Fruit fly (Drosophila melanogaster): Measurements from ENCODE around the gene CG9784.

The CG9784 gene

dm6 chrX:16585569-16585968, 13.4 kb downstream of the CG9784 start (continued):
- TF ChIP-seq Camta (GFP tag; optimal IDR thresholded peaks at IDR 0.05) (no peak), Fer1 (GFP tag; optimal IDR thresholded peaks at IDR 0.05) (peak; percentile 51), CG9932 (GFP tag; IDR thresholded peaks at IDR 0.05) (peak; percentile 36; the same call in 1 of the 2 replicates), Trl (optimal IDR thresholded peaks at IDR 0.05) (peak in 1 of 2 experiments; percentile 56), Trl (GFP tag; optimal IDR thresholded peaks at IDR 0.05) (no peak), CG30403 (GFP tag; optimal IDR thresholded peaks at IDR 0.05) (peak; percentile 21), CG17361 (GFP tag; IDR thresholded peaks at IDR 0.05) (0 out of 3 replicates have a peak, but pooled peaks have one; percentile 35), CG6854 (GFP tag; optimal IDR thresholded peaks at IDR 0.05) (peak; percentile 5), nom (GFP tag; optimal IDR thresholded peaks at IDR 0.05) (no peak), ftz-f1 (GFP tag; optimal IDR thresholded peaks at IDR 0.05) (no peak), grau (tag; optimal IDR thresholded peaks at IDR 0.05) (peak; percentile 39), CG34376 (GFP tag; optimal IDR thresholded peaks at IDR 0.05) (peak; percentile 19), Adf1 (GFP tag; IDR thresholded peaks at IDR 0.05) (peak; percentile 74), CG2678 (tag; optimal IDR thresholded peaks at IDR 0.05) (peak; percentile 58), CG9727 (GFP tag; optimal IDR thresholded peaks at IDR 0.05) (peak; percentile 43), vvl (GFP tag; IDR thresholded peaks at IDR 0.05) (0 out of 2 replicates have a peak, but pooled peaks have one; percentile 13), CG11504 (tag; optimal IDR thresholded peaks at IDR 0.05) (peak; percentile 51), Hmr (GFP tag; optimal IDR thresholded peaks at IDR 0.05) (peak; percentile 49), gem (tag; optimal IDR thresholded peaks at IDR 0.05) (peak; percentile 49), Dek (tag; optimal IDR thresholded peaks at IDR 0.05) (peak; percentile 5), Oli (tag; optimal IDR thresholded peaks at IDR 0.05) (peak; percentile 35), CG13424 (tag; optimal IDR thresholded peaks at IDR 0.05) (peak; percentile 25), sens (GFP tag) (peak; percentile 61), CG14860 (GFP tag; IDR thresholded peaks at IDR 0.05; ENCODE audit: partially characterized antibody) (no peak), Sox102F (GFP tag; optimal IDR thresholded peaks at IDR 0.05) (no peak), HHEX (GFP tag; optimal IDR thresholded peaks at IDR 0.05) (peak; percentile 7), Xrp1 (GFP tag; IDR thresholded peaks at IDR 0.05) (no peak), CG13296 (GFP tag; optimal IDR thresholded peaks at IDR 0.05) (peak; percentile 5), Fer2 (tag; optimal IDR thresholded peaks at IDR 0.05) (peak; percentile 5), Abd-B (GFP tag; optimal IDR thresholded peaks at IDR 0.05) (no peak), CG7839 (tag; optimal IDR thresholded peaks at IDR 0.05) (peak; percentile 49), gt (GFP tag; IDR thresholded peaks at IDR 0.05) (no peak), Hand (GFP tag; optimal IDR thresholded peaks at IDR 0.05) (peak; percentile 36), row (GFP tag; IDR thresholded peaks at IDR 0.05) (peak; percentile 60), CG7556 (GFP tag; optimal IDR thresholded peaks at IDR 0.05) (peak; percentile 45), CG18619 (GFP tag; optimal IDR thresholded peaks at IDR 0.05) (peak; percentile 28), Xbp1 (GFP tag; optimal IDR thresholded peaks at IDR 0.05) (peak; percentile 28), Optix (GFP tag; IDR thresholded peaks at IDR 0.05) (no peak)

- TF ChIP-seq CG10274 (GFP tag; optimal IDR thresholded peaks at IDR 0.05): no peak
- TF ChIP-seq CG12942 (GFP tag; optimal IDR thresholded peaks at IDR 0.05): no peak
- no peak for TF ChIP-seq zfh1 (GFP tag; IDR thresholded peaks at IDR 0.05)
- TF ChIP-seq CG15601 (tag; optimal IDR thresholded peaks at IDR 0.05): no peak
- no peak for TF ChIP-seq CG12236 (GFP tag; optimal IDR thresholded peaks at IDR 0.05)
- TF ChIP-seq p53 (GFP tag; optimal IDR thresholded peaks at IDR 0.05): no peak
- TF ChIP-seq CrebB (tag; optimal IDR thresholded peaks at IDR 0.05): no peak
- TF ChIP-seq insv (GFP tag; optimal IDR thresholded peaks at IDR 0.05): no peak
- TF ChIP-seq CG30020 (tag; optimal IDR thresholded peaks at IDR 0.05): no peak
- no peak for TF ChIP-seq ATbp (GFP tag; optimal IDR thresholded peaks at IDR 0.05)
- TF ChIP-seq CG12769 (tag; optimal IDR thresholded peaks at IDR 0.05): no peak
- no peak for TF ChIP-seq cwo (GFP tag; optimal IDR thresholded peaks at IDR 0.05)
- TF ChIP-seq CG1529 (GFP tag; optimal IDR thresholded peaks at IDR 0.05): no peak
- TF ChIP-seq CG6654 (GFP tag; optimal IDR thresholded peaks at IDR 0.05): no peak
- no peak for TF ChIP-seq Stat92E (GFP tag; optimal IDR thresholded peaks at IDR 0.05)
Observed at dm6 chrX:16583730-16584129, 15.3 kb downstream of the CG9784 start.
